Fruit fly (Drosophila melanogaster) whole organism, embryonic: ENCODE data around the gene CG12078.

Source experiments
- Aef1 ChIP-seq: fragments of 200-800 bp; sonication (Bioruptor generic); IDR thresholded peaks from 3 replicates; pipeline ENCODE4 v1.3.6; 2022; ENCODE audit warnings: missing biosample characterization, missing genetic modification characterization
- CG10147 ChIP-seq: fragments of 200-800 bp; sonication (Bioruptor generic); optimal IDR thresholded peaks from 2 replicates; lab custom pipeline; 2019; ENCODE audit warnings: missing biosample characterization, mild to moderate bottlenecking, missing genetic modification characterization, moderate library complexity
- CG10274 ChIP-seq: fragments of 200-800 bp; sonication (Bioruptor generic); optimal IDR thresholded peaks from 3 replicates; lab custom pipeline; 2017; ENCODE audit warnings: missing biosample characterization, mild to moderate bottlenecking, missing genetic modification characterization
- CG12071 ChIP-seq: fragments of 200-800 bp; sonication (Bioruptor generic); optimal IDR thresholded peaks from 3 replicates; lab custom pipeline; 2018; ENCODE audit warnings: missing biosample characterization, mild to moderate bottlenecking, missing genetic modification characterization
- CG13424 ChIP-seq: fragments of 200-800 bp; sonication (Bioruptor generic); optimal IDR thresholded peaks from 2 replicates; lab custom pipeline; 2019; ENCODE audit warnings: missing biosample characterization, mild to moderate bottlenecking, missing genetic modification characterization, moderate library complexity
- CG13775 ChIP-seq: fragments of 200-800 bp; sonication (Bioruptor generic); optimal IDR thresholded peaks from 3 replicates; lab custom pipeline; 2017; ENCODE audit warnings: missing biosample characterization, mild to moderate bottlenecking, missing genetic modification characterization
- CG14667 ChIP-seq: fragments of 200-800 bp; sonication (Bioruptor generic); IDR thresholded peaks from 2 replicates; pipeline ENCODE4 v1.3.6; 2022; ENCODE audit warnings: missing biosample characterization, missing genetic modification characterization
- CG14860 ChIP-seq: fragments of 200-800 bp; sonication (Bioruptor generic); IDR thresholded peaks from 3 replicates; pipeline ENCODE4 v1.3.6; 2022; ENCODE audit warnings: missing biosample characterization, missing genetic modification characterization; ENCODE audit not compliant: partially characterized antibody
- CG17186 ChIP-seq: fragments of 200-800 bp; sonication (Bioruptor generic); optimal IDR thresholded peaks from 3 replicates; lab custom pipeline; 2017; ENCODE audit warnings: missing biosample characterization, missing genetic modification reagents, missing genetic modification characterization
- CG2116 ChIP-seq: fragments of 200-800 bp; sonication (Bioruptor generic); optimal IDR thresholded peaks from 3 replicates; lab custom pipeline; 2018; ENCODE audit warnings: missing biosample characterization, mild to moderate bottlenecking, missing genetic modification characterization
- CG2120 ChIP-seq: fragments of 200-800 bp; sonication (Bioruptor generic); optimal IDR thresholded peaks from 3 replicates; lab custom pipeline; 2016; ENCODE audit warnings: missing biosample characterization, missing genetic modification characterization
- CG34422 ChIP-seq: fragments of 200-800 bp; sonication (Bioruptor generic); IDR thresholded peaks from 3 replicates; pipeline ENCODE4 v1.3.6; 2022; ENCODE audit warnings: missing biosample characterization, missing genetic modification characterization
- CG3726 ChIP-seq: fragments of 200-800 bp; sonication (Bioruptor generic); IDR thresholded peaks from 3 replicates; pipeline ENCODE4, ENCODE4 v1.3.6; 2022; ENCODE audit warnings: missing biosample characterization, missing genetic modification characterization
- CG3995 ChIP-seq: fragments of 200-800 bp; sonication (Bioruptor generic); optimal IDR thresholded peaks from 3 replicates; lab custom pipeline; 2016; ENCODE audit warnings: missing biosample characterization, missing genetic modification characterization
- CG4707 ChIP-seq: fragments of 200-800 bp; sonication (Bioruptor generic); optimal IDR thresholded peaks from 2 replicates; lab custom pipeline; 2018; ENCODE audit warnings: missing biosample characterization, mild to moderate bottlenecking, missing genetic modification characterization, moderate library complexity
- CG4854 ChIP-seq: fragments of 200-800 bp; sonication (Bioruptor generic); optimal IDR thresholded peaks from 2 replicates; lab custom pipeline; 2016; ENCODE audit warnings: missing biosample characterization, missing genetic modification characterization, inconsistent platforms
- CG8290 ChIP-seq, 3 experiments: fragments of 200-800 bp; sonication (Bioruptor generic); optimal IDR thresholded peaks; 2 replicates each; lab custom pipeline; 2016 to 2019; ENCODE audit warnings: missing biosample characterization in 3 of 3, missing genetic modification characterization in 3 of 3, mild to moderate bottlenecking in 2 of 3, moderate library complexity in 1 of 3
- CG8924 ChIP-seq: fragments of 200-800 bp; optimal IDR thresholded peaks from 3 replicates; lab custom pipeline; 2019; ENCODE audit warnings: missing biosample characterization, mild to moderate bottlenecking, missing genetic modification characterization, moderate library complexity
- CG9727 ChIP-seq: fragments of 200-800 bp; sonication (Bioruptor generic); optimal IDR thresholded peaks from 3 replicates; lab custom pipeline; 2017; ENCODE audit warnings: missing biosample characterization, mild to moderate bottlenecking, missing genetic modification characterization
- CG9932 ChIP-seq: fragments of 200-800 bp; sonication (Bioruptor generic); IDR thresholded peaks from 2 replicates; pipeline ENCODE4 v1.3.6; 2022; ENCODE audit warnings: missing biosample characterization, missing genetic modification characterization
- Dfd ChIP-seq, 2 experiments: fragments of >200 bp; optimal IDR thresholded peaks; 2 replicates each; lab custom pipeline; 2017; ENCODE audit warnings: missing biosample characterization in 2 of 2, missing genetic modification characterization in 2 of 2
- HLHmδ ChIP-seq: fragments of 200-800 bp; sonication (Bioruptor generic); optimal IDR thresholded peaks from 2 replicates; lab custom pipeline; 2018; ENCODE audit warnings: missing biosample characterization, mild to moderate bottlenecking, missing genetic modification characterization, moderate library complexity
- Hr3 ChIP-seq: fragments of 200-800 bp; sonication (Bioruptor generic); optimal IDR thresholded peaks from 3 replicates; lab custom pipeline; 2016; ENCODE audit warnings: missing biosample characterization, missing genetic modification characterization
- Jarid2 ChIP-seq: fragments of 200-800 bp; sonication (Bioruptor generic); optimal IDR thresholded peaks from 3 replicates; lab custom pipeline; 2017; ENCODE audit warnings: mild to moderate bottlenecking, missing biosample characterization, missing genetic modification reagents, missing genetic modification characterization
- MBD-R2 ChIP-seq: fragments of 200-800 bp; sonication (Bioruptor generic); IDR thresholded peaks from 2 replicates; pipeline ENCODE4 v1.3.6; 2022; ENCODE audit warnings: missing biosample characterization, missing genetic modification characterization
- Meics ChIP-seq: fragments of 200-800 bp; sonication (Bioruptor generic); optimal IDR thresholded peaks from 2 replicates; lab custom pipeline; 2017; ENCODE audit warnings: missing biosample characterization, mild to moderate bottlenecking, missing genetic modification characterization
- NFAT ChIP-seq: fragments of 200-800 bp; sonication (Bioruptor generic); IDR thresholded peaks from 2 replicates; pipeline ENCODE4 v1.3.6; 2022; ENCODE audit warnings: missing biosample characterization, missing genetic modification characterization
- Nf-YA ChIP-seq: fragments of 200-800 bp; sonication (Bioruptor generic); IDR thresholded peaks from 2 replicates; pipeline ENCODE4 v1.3.6; 2022; ENCODE audit warnings: missing biosample characterization, missing genetic modification characterization
- Nf-YB ChIP-seq: fragments of 200-800 bp; sonication (Bioruptor generic); optimal IDR thresholded peaks from 3 replicates; lab custom pipeline; 2019; ENCODE audit warnings: missing biosample characterization, mild to moderate bottlenecking, missing genetic modification characterization, moderate library complexity
- Optix ChIP-seq: fragments of 200-800 bp; sonication (Bioruptor generic); IDR thresholded peaks from 3 replicates; pipeline ENCODE4 v1.3.6; 2022; ENCODE audit warnings: missing biosample characterization, missing genetic modification characterization
- Ssrp ChIP-seq: fragments of 200-800 bp; sonication (Bioruptor generic); optimal IDR thresholded peaks from 2 replicates; lab custom pipeline; 2018; ENCODE audit warnings: missing biosample characterization, mild to moderate bottlenecking, missing genetic modification characterization, moderate library complexity
- Vsx1 ChIP-seq: fragments of 200-800 bp; sonication (Bioruptor generic); optimal IDR thresholded peaks from 2 replicates; lab custom pipeline; 2017; ENCODE audit warnings: missing biosample characterization, mild to moderate bottlenecking, missing genetic modification characterization, missing genetic modification reagents
- az2 ChIP-seq: fragments of 200-800 bp; sonication (Bioruptor generic); optimal IDR thresholded peaks from 3 replicates; lab custom pipeline; 2016; ENCODE audit warnings: missing biosample characterization, missing genetic modification characterization
- cas ChIP-seq: fragments of 200-800 bp; sonication (Bioruptor generic); IDR thresholded peaks from 2 replicates; pipeline ENCODE4 v1.3.6; 2022; ENCODE audit warnings: missing biosample characterization, missing genetic modification characterization
- croc ChIP-seq: fragments of 200-800 bp; sonication (Bioruptor generic); conservative IDR thresholded peaks from 3 replicates; pipeline ENCODE4 v1.3.6; 2022; ENCODE audit warnings: missing biosample characterization, missing genetic modification characterization
- crp ChIP-seq, 2 experiments: fragments of 200-800 bp; sonication (Bioruptor generic); optimal IDR thresholded peaks; 2 replicates in 1 of 2; 3 replicates in 1 of 2; lab custom pipeline; 2017; ENCODE audit warnings: missing biosample characterization in 2 of 2, missing genetic modification characterization in 2 of 2, mild to moderate bottlenecking in 1 of 2, moderate library complexity in 1 of 2
- da ChIP-seq: fragments of 200-800 bp; sonication (Bioruptor generic); optimal IDR thresholded peaks from 2 replicates; lab custom pipeline; 2016; ENCODE audit warnings: missing biosample characterization, missing genetic modification characterization
- eve ChIP-seq, 2 experiments: fragments of >200 bp; optimal IDR thresholded peaks; 2 replicates each; lab custom pipeline; 2017; ENCODE audit warnings: missing biosample characterization in 2 of 2, missing genetic modification characterization in 2 of 2
- ham ChIP-seq: fragments of 200-800 bp; sonication (Bioruptor generic); IDR thresholded peaks from 2 replicates; pipeline ENCODE4 v1.3.6; 2022; ENCODE audit warnings: missing biosample characterization, missing genetic modification characterization
- hkb ChIP-seq, 2 experiments: fragments of 200-800 bp in 1 of 2; fragments of >200 bp in 1 of 2; sonication (Bioruptor generic) in 1 of 2; IDR thresholded peaks in 1 of 2; optimal IDR thresholded peaks in 1 of 2; 2 replicates each; pipeline versions ENCODE4 v1.3.6 to Lab custom; 2017 to 2022; ENCODE audit warnings: missing biosample characterization in 1 of 2, missing genetic modification characterization in 1 of 2
- ind ChIP-seq: fragments of 200-800 bp; sonication (Bioruptor generic); optimal IDR thresholded peaks from 3 replicates; lab custom pipeline; 2016; ENCODE audit warnings: missing biosample characterization, missing genetic modification characterization
- insv ChIP-seq, 2 experiments: fragments of 200-800 bp; sonication (Bioruptor generic); optimal IDR thresholded peaks; 3 replicates each; lab custom pipeline; 2016 to 2018; ENCODE audit warnings: missing biosample characterization in 2 of 2, missing genetic modification characterization in 2 of 2
- lbe ChIP-seq: fragments of 200-800 bp; sonication (Bioruptor generic); optimal IDR thresholded peaks from 2 replicates; lab custom pipeline; 2016; ENCODE audit warnings: missing biosample characterization, mild to moderate bottlenecking, missing genetic modification characterization
- lov ChIP-seq, 2 experiments: fragments of 200-800 bp in 1 of 2; fragments of >200 bp in 1 of 2; sonication (Bioruptor generic) in 1 of 2; IDR thresholded peaks in 1 of 2; optimal IDR thresholded peaks in 1 of 2; 2 replicates in 1 of 2; 3 replicates in 1 of 2; pipeline versions ENCODE4 v1.3.6 to Lab custom; 2017 to 2022; ENCODE audit warnings: missing biosample characterization in 1 of 2, missing genetic modification characterization in 1 of 2
- pum ChIP-seq: fragments of 200-800 bp; sonication (Bioruptor generic); optimal IDR thresholded peaks from 2 replicates; lab custom pipeline; 2016; ENCODE audit warnings: missing biosample characterization, missing genetic modification characterization
- sr ChIP-seq: fragments of 200-800 bp; sonication (Bioruptor generic); IDR thresholded peaks from 3 replicates; pipeline ENCODE4 v1.3.6; 2022; ENCODE audit warnings: missing biosample characterization, missing genetic modification characterization
- zen ChIP-seq: fragments of 200-800 bp; sonication (Bioruptor generic); optimal IDR thresholded peaks from 3 replicates; lab custom pipeline; 2018; ENCODE audit warnings: missing biosample characterization, mild to moderate bottlenecking, missing genetic modification characterization, moderate library complexity

Gene CG12078

DNA sequence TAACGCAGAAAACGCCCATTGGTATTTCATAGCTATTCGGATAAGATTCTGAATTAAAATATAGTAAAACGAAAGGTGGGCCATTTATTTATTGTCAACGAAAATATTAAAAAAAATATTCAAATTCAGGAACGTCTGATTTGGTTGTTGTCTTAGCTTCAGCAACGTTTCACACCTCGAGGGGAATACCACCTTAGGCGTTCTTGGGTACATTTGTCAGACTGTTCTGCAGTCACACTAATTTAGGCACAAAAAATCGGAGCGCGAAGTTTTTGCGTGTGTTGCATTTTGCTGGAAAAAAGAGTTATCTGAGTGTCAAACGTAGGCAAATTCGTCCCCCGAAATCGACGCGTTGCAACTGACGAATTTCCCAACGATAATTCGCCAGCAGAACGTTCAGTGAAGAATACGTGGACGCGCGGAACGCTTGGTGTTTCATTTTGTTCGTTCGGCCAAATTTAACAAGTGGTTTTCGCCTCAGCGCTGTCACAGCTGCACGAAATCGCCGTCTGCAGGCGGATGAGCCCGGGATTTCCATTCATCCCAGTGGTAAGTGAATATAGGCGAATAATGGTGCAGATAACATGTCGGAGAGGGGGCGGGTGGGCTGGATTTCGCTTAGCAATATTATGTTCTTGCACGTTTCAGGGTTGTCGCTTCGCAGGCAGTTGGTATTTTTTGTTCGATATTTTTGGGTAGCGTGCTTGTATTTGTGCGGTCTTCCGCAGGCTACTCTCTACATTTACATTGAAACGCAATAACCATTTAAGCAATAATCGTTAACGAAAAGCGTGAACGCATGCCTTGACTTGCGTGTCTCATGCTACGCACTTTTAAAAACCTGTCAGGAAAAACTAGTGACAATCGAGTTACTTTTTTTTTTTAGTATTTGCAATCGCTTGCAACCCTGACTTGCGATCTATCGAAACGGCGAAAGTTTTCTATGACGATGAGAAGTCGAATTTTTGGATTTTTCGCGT is 19.1 kb downstream of the CG12078 start, which contains the start of gene Larp4B (continued):
- no peak for TF ChIP-seq ind (GFP tag; lab: Kevin White, UChicago)
- peak; percentile 37 for TF ChIP-seq CG13775
- TF ChIP-seq da (GFP tag; lab: Kevin White, UChicago): no peak
- TF ChIP-seq zen (tag; lab: Kevin White, UChicago): peak; percentile 27
- no peak for TF ChIP-seq Aef1 (GFP tag; lab: Robert Waterston, UW)
- TF ChIP-seq MBD-R2 (GFP tag; lab: Robert Waterston, UW): peak; percentile 23; the same call in 1 of the 2 replicates
- TF ChIP-seq ham (GFP tag; lab: Robert Waterston, UW): no peak
- TF ChIP-seq CG12071 (GFP tag; lab: Kevin White, UChicago): no peak
- peak; percentile 4 for TF ChIP-seq CG8290 (GFP tag; optimal IDR thresholded peaks at IDR 0.05; lab: Kevin White, UChicago)
- no peak for TF ChIP-seq CG8290 (tag; optimal IDR thresholded peaks at IDR 0.05; lab: Kevin White, UChicago)
- TF ChIP-seq lov (optimal IDR thresholded peaks at IDR 0.05; lab: Kevin White, UChicago): no peak
- no peak for TF ChIP-seq lov (GFP tag; IDR thresholded peaks at IDR 0.05; lab: Robert Waterston, UW)
- TF ChIP-seq Optix (GFP tag; lab: Robert Waterston, UW): no peak
- TF ChIP-seq CG14667 (GFP tag; lab: Robert Waterston, UW): no peak
- TF ChIP-seq CG10274 (GFP tag; lab: Kevin White, UChicago): no peak
- no peak for TF ChIP-seq CG4707 (GFP tag; lab: Kevin White, UChicago)
- peak; percentile 98 for TF ChIP-seq CG2116 (GFP tag; lab: Kevin White, UChicago)
- no peak for TF ChIP-seq Nf-YA
- TF ChIP-seq Nf-YB (GFP tag; lab: Kevin White, UChicago): no peak
- peak; percentile 7 for TF ChIP-seq Meics (GFP tag; lab: Kevin White, UChicago)
- no peak for TF ChIP-seq cas (GFP tag; lab: Robert Waterston, UW)
- no peak for TF ChIP-seq CG3726 (GFP tag; lab: Robert Waterston, UW)
- TF ChIP-seq HLHmδ (GFP tag; lab: Kevin White, UChicago): no peak
- TF ChIP-seq CG8924 (tag; lab: Kevin White, UChicago): peak; percentile 20
- no peak for TF ChIP-seq Jarid2 (GFP tag; lab: Kevin White, UChicago)
- TF ChIP-seq CG9932: peak; percentile 50
- TF ChIP-seq CG3995: peak; percentile 73
- TF ChIP-seq CG2120 (GFP tag; lab: Kevin White, UChicago): peak; percentile 48
- TF ChIP-seq NFAT: no peak
- TF ChIP-seq Vsx1: no peak
- TF ChIP-seq CG34422 (GFP tag; lab: Robert Waterston, UW): peak; percentile 56; the same call in 2 of the 3 replicates
- TF ChIP-seq CG14860 (GFP tag; lab: Robert Waterston, UW): peak; percentile 72; the same call in 2 of the 3 replicates
- TF ChIP-seq az2 (GFP tag; lab: Kevin White, UChicago): no peak
- peak; percentile 42 for TF ChIP-seq hkb (optimal IDR thresholded peaks at IDR 0.05; lab: Kevin White, UChicago)
- no peak for TF ChIP-seq hkb (GFP tag; IDR thresholded peaks at IDR 0.05; lab: Robert Waterston, UW)
- no peak for TF ChIP-seq Hr3 (GFP tag; lab: Kevin White, UChicago)
- TF ChIP-seq eve (GFP tag; optimal IDR thresholded peaks at IDR 0.05; lab: Kevin White, UChicago): no peak
- TF ChIP-seq crp (GFP tag; optimal IDR thresholded peaks at IDR 0.05; lab: Kevin White, UChicago): peak in 1 of 2 experiments; percentile 40
- TF ChIP-seq CG10147: peak; percentile 22
- peak; percentile 14 for TF ChIP-seq Ssrp (tag; lab: Kevin White, UChicago)
- TF ChIP-seq pum (GFP tag; lab: Kevin White, UChicago): no peak
- no peak for TF ChIP-seq Dfd (GFP tag; optimal IDR thresholded peaks at IDR 0.05; lab: Kevin White, UChicago)
- peak; percentile 14 for TF ChIP-seq CG13424 (tag; lab: Kevin White, UChicago)
- TF ChIP-seq insv (GFP tag; optimal IDR thresholded peaks at IDR 0.05; lab: Kevin White, UChicago): peak in 1 of 2 experiments; percentile 41
- peak; percentile 19 for TF ChIP-seq CG9727 (GFP tag; lab: Kevin White, UChicago)
- no peak for TF ChIP-seq CG4854 (GFP tag; lab: Kevin White, UChicago)
- no peak for TF ChIP-seq sr
- peak; percentile 40 for TF ChIP-seq lbe (GFP tag; lab: Kevin White, UChicago)
- TF ChIP-seq croc: no peak
- TF ChIP-seq CG17186: peak; percentile 42
